Fruit fly (Drosophila melanogaster) whole organism, embryonic: ENCODE data around the gene trv.

Experiments
- ATbp ChIP-seq: fragments of 200-800 bp; sonication (Bioruptor generic); optimal IDR thresholded peaks from 2 replicates; lab custom pipeline; 2017; ENCODE audit warnings: missing biosample characterization, mild to moderate bottlenecking, missing genetic modification characterization, missing genetic modification reagents
- B-H1 ChIP-seq: fragments of 200-800 bp; sonication (Bioruptor generic); IDR thresholded peaks from 3 replicates; pipeline ENCODE4 v1.3.6; 2022; ENCODE audit warnings: missing biosample characterization, missing genetic modification characterization
- Blimp-1 ChIP-seq: fragments of 200-800 bp; sonication (Bioruptor generic); optimal IDR thresholded peaks from 3 replicates; lab custom pipeline; 2018; ENCODE audit warnings: missing biosample characterization, missing genetic modification characterization, mild to moderate bottlenecking, moderate library complexity, missing genetic modification reagents
- CG1024 ChIP-seq: fragments of 200-800 bp; sonication (Bioruptor generic); IDR thresholded peaks from 2 replicates; pipeline ENCODE4 v1.3.6; 2022; ENCODE audit warnings: missing biosample characterization, missing genetic modification characterization
- CG10267 ChIP-seq: fragments of 200-800 bp; sonication (Bioruptor generic); optimal IDR thresholded peaks from 2 replicates; lab custom pipeline; 2018; ENCODE audit warnings: missing biosample characterization, mild to moderate bottlenecking, missing genetic modification characterization, moderate library complexity
- CG11247 ChIP-seq: fragments of 200-800 bp; sonication (Bioruptor generic); IDR thresholded peaks from 2 replicates; pipeline ENCODE4 v1.3.6; 2022; ENCODE audit warnings: missing biosample characterization, missing genetic modification characterization
- CG13123 ChIP-seq: fragments of 200-800 bp; sonication (Bioruptor generic); optimal IDR thresholded peaks from 2 replicates; lab custom pipeline; 2016; ENCODE audit warnings: missing biosample characterization, missing genetic modification characterization
- CG14014 ChIP-seq: fragments of 200-800 bp; sonication (Bioruptor generic); IDR thresholded peaks from 2 replicates; pipeline ENCODE4 v1.3.6; 2022; ENCODE audit warnings: missing biosample characterization, missing genetic modification characterization
- CG1529 ChIP-seq: fragments of 200-800 bp; sonication (Bioruptor generic); optimal IDR thresholded peaks from 3 replicates; lab custom pipeline; 2018; ENCODE audit warnings: missing biosample characterization, missing genetic modification characterization
- CG15514 ChIP-seq: fragments of 200-800 bp; sonication (Bioruptor generic); optimal IDR thresholded peaks from 3 replicates; lab custom pipeline; 2017; ENCODE audit warnings: missing biosample characterization, missing genetic modification characterization, mild to moderate bottlenecking, moderate library complexity, missing genetic modification reagents
- CG2202 ChIP-seq: fragments of 200-800 bp; sonication (Bioruptor generic); optimal IDR thresholded peaks from 2 replicates; lab custom pipeline; 2018; ENCODE audit warnings: missing biosample characterization, mild to moderate bottlenecking, missing genetic modification characterization
- CG30020 ChIP-seq: fragments of 200-800 bp; optimal IDR thresholded peaks from 2 replicates; lab custom pipeline; 2019; ENCODE audit warnings: missing biosample characterization, mild to moderate bottlenecking, missing genetic modification characterization, moderate library complexity
- CG31224 ChIP-seq: fragments of 200-800 bp; sonication (Bioruptor generic); IDR thresholded peaks from 2 replicates; pipeline ENCODE4 v1.3.6; 2022; ENCODE audit warnings: missing biosample characterization, missing genetic modification characterization
- CG4328 ChIP-seq: fragments of 200-800 bp; sonication (Bioruptor generic); optimal IDR thresholded peaks from 3 replicates; lab custom pipeline; 2017; ENCODE audit warnings: missing biosample characterization, missing genetic modification reagents, missing genetic modification characterization
- CG6175 ChIP-seq: fragments of 200-800 bp; sonication (Bioruptor generic); IDR thresholded peaks from 3 replicates; pipeline ENCODE4 v1.3.6; 2022; ENCODE audit warnings: missing biosample characterization, missing genetic modification characterization
- CG7372 ChIP-seq: fragments of 200-800 bp; sonication (Bioruptor generic); IDR thresholded peaks from 2 replicates; pipeline ENCODE4 v1.3.6; 2022; ENCODE audit warnings: missing biosample characterization, missing genetic modification characterization
- CG8089 ChIP-seq: fragments of 200-800 bp; sonication (Bioruptor generic); optimal IDR thresholded peaks from 3 replicates; lab custom pipeline; 2016; ENCODE audit warnings: missing biosample characterization, missing genetic modification characterization
- Chrac-16 ChIP-seq: fragments of 200-800 bp; sonication (Bioruptor generic); optimal IDR thresholded peaks from 3 replicates; lab custom pipeline; 2016; ENCODE audit warnings: missing biosample characterization, missing genetic modification characterization
- CrebB ChIP-seq: fragments of 200-800 bp; sonication (Bioruptor generic); optimal IDR thresholded peaks from 3 replicates; lab custom pipeline; 2018; ENCODE audit warnings: missing biosample characterization, mild to moderate bottlenecking, missing genetic modification characterization
- D19A ChIP-seq: fragments of 200-800 bp; optimal IDR thresholded peaks from 3 replicates; lab custom pipeline; 2019; ENCODE audit warnings: missing biosample characterization, mild to moderate bottlenecking, missing genetic modification characterization, moderate library complexity
- Dad ChIP-seq: fragments of 200-800 bp; sonication (Bioruptor generic); optimal IDR thresholded peaks from 3 replicates; lab custom pipeline; 2016; ENCODE audit warnings: missing biosample characterization, missing genetic modification characterization
- Ets65A ChIP-seq: fragments of 200-800 bp; sonication (Bioruptor generic); peaks from one replicate; lab custom pipeline; 2016; ENCODE audit warnings: missing biosample characterization, missing genetic modification characterization
- Fer1 ChIP-seq: fragments of 200-800 bp; sonication (Bioruptor generic); optimal IDR thresholded peaks from 2 replicates; lab custom pipeline; 2017; ENCODE audit warnings: missing biosample characterization, mild to moderate bottlenecking, missing genetic modification characterization
- Jarid2 ChIP-seq: fragments of 200-800 bp; sonication (Bioruptor generic); optimal IDR thresholded peaks from 3 replicates; lab custom pipeline; 2017; ENCODE audit warnings: mild to moderate bottlenecking, missing biosample characterization, missing genetic modification reagents, missing genetic modification characterization
- Kr ChIP-seq: fragments of 200-800 bp; sonication (Bioruptor generic); optimal IDR thresholded peaks from 2 replicates; lab custom pipeline; 2017; ENCODE audit warnings: missing biosample characterization, mild to moderate bottlenecking, missing genetic modification characterization
- Lim3 ChIP-seq: fragments of 200-800 bp; sonication (Bioruptor generic); IDR thresholded peaks from 2 replicates; pipeline ENCODE4 v1.3.6; 2022; ENCODE audit warnings: missing biosample characterization, missing genetic modification characterization
- Meics ChIP-seq: fragments of 200-800 bp; sonication (Bioruptor generic); optimal IDR thresholded peaks from 2 replicates; lab custom pipeline; 2017; ENCODE audit warnings: missing biosample characterization, mild to moderate bottlenecking, missing genetic modification characterization
- Mrtf ChIP-seq: fragments of 200-800 bp; sonication (Bioruptor generic); IDR thresholded peaks from 3 replicates; pipeline ENCODE4 v1.3.6; 2022; ENCODE audit warnings: missing biosample characterization, missing genetic modification characterization
- NC2α ChIP-seq: fragments of 200-800 bp; sonication (Bioruptor generic); optimal IDR thresholded peaks from 2 replicates; lab custom pipeline; 2016; ENCODE audit warnings: missing biosample characterization, missing genetic modification characterization
- Optix ChIP-seq: fragments of 200-800 bp; sonication (Bioruptor generic); IDR thresholded peaks from 3 replicates; pipeline ENCODE4 v1.3.6; 2022; ENCODE audit warnings: missing biosample characterization, missing genetic modification characterization
- Sox100B ChIP-seq: fragments of 200-800 bp; sonication (Bioruptor generic); optimal IDR thresholded peaks from 3 replicates; lab custom pipeline; 2018; ENCODE audit warnings: missing biosample characterization, mild to moderate bottlenecking, missing genetic modification characterization
- bigmax ChIP-seq: fragments of 200-800 bp; sonication (Bioruptor generic); optimal IDR thresholded peaks from 2 replicates; lab custom pipeline; 2018; ENCODE audit warnings: missing biosample characterization, mild to moderate bottlenecking, missing genetic modification characterization
- cas ChIP-seq: fragments of 200-800 bp; sonication (Bioruptor generic); IDR thresholded peaks from 2 replicates; pipeline ENCODE4 v1.3.6; 2022; ENCODE audit warnings: missing biosample characterization, missing genetic modification characterization
- cg ChIP-seq: fragments of 200-800 bp; sonication (Bioruptor generic); optimal IDR thresholded peaks from 3 replicates; lab custom pipeline; 2019; ENCODE audit warnings: missing biosample characterization, mild to moderate bottlenecking, missing genetic modification characterization, moderate library complexity
- crc ChIP-seq: fragments of 200-800 bp; sonication (Bioruptor generic); optimal IDR thresholded peaks from 2 replicates; lab custom pipeline; 2016; ENCODE audit warnings: missing biosample characterization, missing genetic modification characterization
- crp ChIP-seq, 2 experiments: fragments of 200-800 bp; sonication (Bioruptor generic); optimal IDR thresholded peaks; 2 replicates in 1 of 2; 3 replicates in 1 of 2; lab custom pipeline; 2017; ENCODE audit warnings: missing biosample characterization in 2 of 2, missing genetic modification characterization in 2 of 2, mild to moderate bottlenecking in 1 of 2, moderate library complexity in 1 of 2
- exex ChIP-seq: fragments of 200-800 bp; sonication (Bioruptor generic); optimal IDR thresholded peaks from 4 replicates; lab custom pipeline; 2018; ENCODE audit warnings: missing biosample characterization, mild to moderate bottlenecking, missing genetic modification characterization, moderate library complexity
- kni ChIP-seq: fragments of 200-800 bp; sonication (Bioruptor generic); optimal IDR thresholded peaks from 3 replicates; lab custom pipeline; 2017; ENCODE audit warnings: mild to moderate bottlenecking, missing biosample characterization, missing genetic modification reagents, missing genetic modification characterization
- lab ChIP-seq: fragments of 200-800 bp; sonication (Bioruptor generic); optimal IDR thresholded peaks from 3 replicates; lab custom pipeline; 2017; ENCODE audit warnings: missing biosample characterization, missing genetic modification characterization, mild to moderate bottlenecking, moderate library complexity, missing genetic modification reagents
- lola ChIP-seq, 3 experiments: fragments of >200 bp in 2 of 3; fragments of 200-800 bp in 1 of 3; sonication (Bioruptor generic) in 1 of 3; optimal IDR thresholded peaks; 2 replicates each; lab custom pipeline; 2017 to 2019; ENCODE audit warnings: missing biosample characterization in 3 of 3, missing genetic modification characterization in 3 of 3, mild to moderate bottlenecking in 1 of 3, moderate library complexity in 1 of 3
- nau ChIP-seq: fragments of 200-800 bp; sonication (Bioruptor generic); optimal IDR thresholded peaks from 3 replicates; lab custom pipeline; 2017; ENCODE audit warnings: missing biosample characterization, mild to moderate bottlenecking, missing genetic modification characterization, missing genetic modification reagents
- nerfin-2 ChIP-seq: fragments of 200-800 bp; sonication (Bioruptor generic); IDR thresholded peaks from 2 replicates; pipeline ENCODE4 v1.3.6; 2022; ENCODE audit warnings: missing biosample characterization, missing genetic modification characterization; ENCODE audit not compliant: partially characterized antibody
- psq ChIP-seq: fragments of 200-800 bp; sonication (Bioruptor generic); optimal IDR thresholded peaks from 2 replicates; lab custom pipeline; 2017; ENCODE audit warnings: missing biosample characterization, missing genetic modification characterization
- row ChIP-seq: fragments of 200-800 bp; sonication (Bioruptor generic); IDR thresholded peaks from 3 replicates; pipeline ENCODE4 v1.3.6; 2022; ENCODE audit warnings: missing biosample characterization, missing genetic modification characterization
- sc ChIP-seq, 3 experiments: fragments of >200 bp in 2 of 3; fragments of 200-800 bp in 1 of 3; sonication (Bioruptor generic) in 1 of 3; optimal IDR thresholded peaks; 2 replicates in 2 of 3; 3 replicates in 1 of 3; lab custom pipeline; 2017; ENCODE audit warnings: mild to moderate bottlenecking in 1 of 3, missing biosample characterization in 1 of 3, missing genetic modification characterization in 1 of 3, missing genetic modification reagents in 1 of 3
- shn ChIP-seq: fragments of 200-800 bp; sonication (Bioruptor generic); optimal IDR thresholded peaks from 3 replicates; lab custom pipeline; 2016; ENCODE audit warnings: missing biosample characterization, missing genetic modification characterization
- sug ChIP-seq: fragments of 200-800 bp; optimal IDR thresholded peaks from 2 replicates; lab custom pipeline; 2019; ENCODE audit warnings: missing biosample characterization, mild to moderate bottlenecking, missing genetic modification characterization, moderate library complexity
- tap ChIP-seq: fragments of 200-800 bp; optimal IDR thresholded peaks from 3 replicates; lab custom pipeline; 2019; ENCODE audit warnings: missing biosample characterization, mild to moderate bottlenecking, missing genetic modification characterization, moderate library complexity
- twi ChIP-seq: fragments of 200-800 bp; optimal IDR thresholded peaks from 2 replicates; lab custom pipeline; 2019; ENCODE audit warnings: missing biosample characterization, mild to moderate bottlenecking, missing genetic modification characterization, moderate library complexity
- zen2 ChIP-seq: fragments of 200-800 bp; sonication (Bioruptor generic); IDR thresholded peaks from 3 replicates; pipeline ENCODE4 v1.3.6; 2022; ENCODE audit warnings: missing biosample characterization, missing genetic modification characterization; ENCODE audit not compliant: partially characterized antibody

Gene trv

DNA sequence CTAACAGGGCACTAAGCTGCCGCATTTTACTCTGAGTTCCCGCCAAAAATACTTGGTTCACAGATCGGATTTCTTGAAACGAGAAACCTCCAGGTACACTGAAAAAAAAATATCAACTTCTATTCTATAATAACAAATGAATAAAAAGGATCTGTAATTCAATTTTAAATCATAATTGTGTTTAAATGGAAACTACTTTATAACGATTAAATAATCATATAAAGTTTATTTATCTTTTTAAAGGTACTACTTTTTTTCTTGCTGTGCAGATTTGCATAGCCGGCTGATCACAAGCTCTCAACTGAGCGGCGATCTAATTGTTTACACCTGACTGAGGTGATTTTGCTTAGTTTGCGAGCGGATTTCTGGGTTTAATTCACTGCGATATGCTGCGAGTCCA lies 39.1 kb upstream of the trv start (continued):
- TF ChIP-seq CrebB (peak; percentile 5), CG2202 (tag; lab: Kevin White, UChicago) (peak; percentile 2), Chrac-16 (GFP tag; lab: Kevin White, UChicago) (peak; percentile 53), Jarid2 (no peak), crc (GFP tag; lab: Kevin White, UChicago) (no peak), cas (GFP tag; lab: Robert Waterston, UW) (peak; percentile 67), CG14014 (GFP tag; lab: Robert Waterston, UW) (peak; percentile 77), CG1529 (peak; percentile 45), tap (peak; percentile 40), kni (GFP tag; lab: Kevin White, UChicago) (no peak), ATbp (GFP tag; lab: Kevin White, UChicago) (no peak), Mrtf (peak; percentile 35; the same call in 1 of the 3 replicates), CG10267 (tag; lab: Kevin White, UChicago) (peak; percentile 60), sc (optimal IDR thresholded peaks at IDR 0.05; lab: Kevin White, UChicago) (no peak), sc (GFP tag; optimal IDR thresholded peaks at IDR 0.05; lab: Kevin White, UChicago) (no peak), Meics (GFP tag; lab: Kevin White, UChicago) (peak; percentile 81), CG8089 (no peak), CG11247 (GFP tag; lab: Robert Waterston, UW) (peak; percentile 59; the same call in 1 of the 2 replicates), crp (GFP tag; optimal IDR thresholded peaks at IDR 0.05; lab: Kevin White, UChicago) (peak in 1 of 2 experiments; percentile 1), Ets65A (GFP tag; lab: Kevin White, UChicago) (no peak), CG30020 (tag; lab: Kevin White, UChicago) (no peak), CG31224 (GFP tag; lab: Robert Waterston, UW) (peak; percentile 69), cg (GFP tag; lab: Kevin White, UChicago) (no peak), Lim3 (GFP tag; lab: Robert Waterston, UW) (no peak), zen2 (GFP tag; lab: Robert Waterston, UW) (no peak), Sox100B (GFP tag; lab: Kevin White, UChicago) (peak; percentile 49), twi (tag; lab: Kevin White, UChicago) (peak; percentile 25), CG6175 (GFP tag; lab: Robert Waterston, UW) (no peak), shn (GFP tag; lab: Kevin White, UChicago) (no peak), lola (GFP tag; optimal IDR thresholded peaks at IDR 0.05; lab: Kevin White, UChicago) (peak in 1 of 3 experiments; percentile 50), sug (tag; lab: Kevin White, UChicago) (peak; percentile 41), Optix (peak; percentile 37; the same call in 1 of the 3 replicates), row (GFP tag; lab: Robert Waterston, UW) (peak; percentile 85), nau (GFP tag; lab: Kevin White, UChicago) (no peak), CG13123 (GFP tag; lab: Kevin White, UChicago) (peak; percentile 14), Kr (GFP tag; lab: Kevin White, UChicago) (no peak), CG15514 (peak; percentile 28), Fer1 (GFP tag; lab: Kevin White, UChicago) (peak; percentile 70), nerfin-2 (GFP tag; lab: Robert Waterston, UW) (no peak), D19A (tag; lab: Kevin White, UChicago) (peak; percentile 51), Dad (GFP tag; lab: Kevin White, UChicago) (no peak), Blimp-1 (GFP tag; lab: Kevin White, UChicago) (peak; percentile 52), exex (tag; lab: Kevin White, UChicago) (no peak), psq (no peak), B-H1 (GFP tag; lab: Robert Waterston, UW) (peak; percentile 17; the same call in 2 of the 3 replicates), CG4328 (GFP tag; lab: Kevin White, UChicago) (no peak), CG1024 (GFP tag; lab: Robert Waterston, UW) (no peak), CG7372 (GFP tag; lab: Robert Waterston, UW) (peak; percentile 48), NC2α (no peak), bigmax (GFP tag; lab: Kevin White, UChicago) (no peak), lab (GFP tag; lab: Kevin White, UChicago) (peak; percentile 56)
